Fruit fly (Drosophila melanogaster): Measurements from ENCODE around the gene pxb.

pxb gene

dm6 chr3R:15676186-15677073 is 10.4 kb downstream of the pxb start:
- TF ChIP-seq CG17801 (GFP tag; optimal IDR thresholded peaks at IDR 0.05; ENCODE audit: partially characterized antibody), result no peak

dm6 chr3R:15677074-15677409 is 11.1 kb downstream of the pxb start:
- TF ChIP-seq CG17801 (GFP tag; optimal IDR thresholded peaks at IDR 0.05; ENCODE audit: partially characterized antibody), result no peak

dm6 chr3R:15677550-15677973 is 11.6 kb downstream of the pxb start:
- no peak for TF ChIP-seq CG17801 (GFP tag; optimal IDR thresholded peaks at IDR 0.05; ENCODE audit: partially characterized antibody)

dm6 chr3R:15678765-15679514 is 13.0 kb downstream of the pxb start:
- no peak for TF ChIP-seq CG17801 (GFP tag; optimal IDR thresholded peaks at IDR 0.05; ENCODE audit: partially characterized antibody)

- TF ChIP-seq CG17801 (GFP tag; optimal IDR thresholded peaks at IDR 0.05; ENCODE audit: partially characterized antibody), result no peak
Observed at dm6 chr3R:15679989-15680388, 14.0 kb downstream of the pxb start.

- no peak for TF ChIP-seq CG17801 (GFP tag; optimal IDR thresholded peaks at IDR 0.05; ENCODE audit: partially characterized antibody)
Observed at dm6 chr3R:15680666-15681065, 14.7 kb downstream of the pxb start.

dm6 chr3R:15688441-15688840 is 22.5 kb downstream of the pxb start:
- no peak for TF ChIP-seq CG17801 (GFP tag; optimal IDR thresholded peaks at IDR 0.05; ENCODE audit: partially characterized antibody)

dm6 chr3R:15692786-15693185 is 26.8 kb downstream of the pxb start, which contains the start of gene CG31446:
Gene CG31446, plus strand, starts transcription at chr3R:15693086.
- TF ChIP-seq CG17801 (GFP tag; optimal IDR thresholded peaks at IDR 0.05; ENCODE audit: partially characterized antibody), result no peak

- no peak for TF ChIP-seq CG17801 (GFP tag; optimal IDR thresholded peaks at IDR 0.05; ENCODE audit: partially characterized antibody)
Observed at dm6 chr3R:15694332-15694731, 28.3 kb downstream of the pxb start.

- TF ChIP-seq CG17801 (GFP tag; optimal IDR thresholded peaks at IDR 0.05; ENCODE audit: partially characterized antibody), result no peak
Observed at dm6 chr3R:15694941-15695340, 29.0 kb downstream of the pxb start, which contains the start of gene CG5399. Gene CG5399, plus strand, starts transcription at chr3R:15695241.

dm6 chr3R:15696461-15697044 is 30.6 kb downstream of the pxb start:
- TF ChIP-seq CG17801 (GFP tag; optimal IDR thresholded peaks at IDR 0.05; ENCODE audit: partially characterized antibody), result no peak

dm6 chr3R:15700801-15701200 is 34.8 kb downstream of the pxb start:
- TF ChIP-seq CG17801 (GFP tag; optimal IDR thresholded peaks at IDR 0.05; ENCODE audit: partially characterized antibody), result no peak

- no peak for TF ChIP-seq CG17801 (GFP tag; optimal IDR thresholded peaks at IDR 0.05; ENCODE audit: partially characterized antibody)
Observed at dm6 chr3R:15704376-15704775, 38.4 kb downstream of the pxb start, which contains the start of gene CG5404. Gene CG5404, plus strand, starts transcription at chr3R:15704676.

dm6 chr3R:15716485-15716884 is 50.5 kb downstream of the pxb start, which contains the start of gene CG31294:
Gene CG31294, minus strand, starts transcription at chr3R:15716585.
- TF ChIP-seq CG17801 (GFP tag; optimal IDR thresholded peaks at IDR 0.05; ENCODE audit: partially characterized antibody), result no peak

dm6 chr3R:15730629-15731028 is 64.6 kb downstream of the pxb start:
- TF ChIP-seq CG17801 (GFP tag; optimal IDR thresholded peaks at IDR 0.05; ENCODE audit: partially characterized antibody), result no peak
